Fruit fly (Drosophila melanogaster) whole organism, embryonic: ENCODE measurements around the gene msn.

ENCODE experiments used
- ATbp ChIP-seq: fragments of 200-800 bp; sonication (Bioruptor generic); optimal IDR thresholded peaks from 2 replicates; lab custom pipeline; 2017; ENCODE audit warnings: missing biosample characterization, mild to moderate bottlenecking, missing genetic modification characterization, missing genetic modification reagents
- Aef1 ChIP-seq: fragments of 200-800 bp; sonication (Bioruptor generic); IDR thresholded peaks from 3 replicates; pipeline ENCODE4 v1.3.6; 2022; ENCODE audit warnings: missing biosample characterization, missing genetic modification characterization
- BEAF-32 ChIP-seq: fragments of 200-800 bp; sonication (Bioruptor generic); optimal IDR thresholded peaks from 3 replicates; lab custom pipeline; 2017; ENCODE audit warnings: missing biosample characterization, missing genetic modification characterization, mild to moderate bottlenecking, moderate library complexity, missing genetic modification reagents
- CG12155 ChIP-seq: fragments of 200-800 bp; sonication (Bioruptor generic); optimal IDR thresholded peaks from 3 replicates; lab custom pipeline; 2016; ENCODE audit warnings: missing biosample characterization, missing genetic modification characterization
- CG12391 ChIP-seq: fragments of 200-800 bp; sonication (Bioruptor generic); optimal IDR thresholded peaks from 3 replicates; lab custom pipeline; 2018; ENCODE audit warnings: missing biosample characterization, mild to moderate bottlenecking, missing genetic modification characterization, moderate library complexity
- CG16815 ChIP-seq: fragments of 200-800 bp; sonication (Bioruptor generic); optimal IDR thresholded peaks from 3 replicates; lab custom pipeline; 2017; ENCODE audit warnings: missing biosample characterization, mild to moderate bottlenecking, missing genetic modification characterization
- CG17359 ChIP-seq: fragments of 200-800 bp; sonication (Bioruptor generic); optimal IDR thresholded peaks from 3 replicates; lab custom pipeline; 2018; ENCODE audit warnings: missing biosample characterization, mild to moderate bottlenecking, missing genetic modification characterization, moderate library complexity
- CG17385 ChIP-seq: fragments of 200-800 bp; sonication (Bioruptor generic); optimal IDR thresholded peaks from 3 replicates; lab custom pipeline; 2018; ENCODE audit warnings: missing biosample characterization, mild to moderate bottlenecking, missing genetic modification characterization
- CG17612 ChIP-seq: fragments of 200-800 bp; sonication (Bioruptor generic); IDR thresholded peaks from 2 replicates; pipeline ENCODE4 v1.3.6; 2022; ENCODE audit warnings: missing biosample characterization, missing genetic modification characterization
- CG18476 ChIP-seq: fragments of 200-800 bp; sonication (Bioruptor generic); optimal IDR thresholded peaks from 2 replicates; lab custom pipeline; 2016; ENCODE audit warnings: missing biosample characterization, mild to moderate bottlenecking, missing genetic modification characterization
- CG2712 ChIP-seq: fragments of 200-800 bp; optimal IDR thresholded peaks from 3 replicates; lab custom pipeline; 2019; ENCODE audit warnings: missing biosample characterization, mild to moderate bottlenecking, missing genetic modification characterization, moderate library complexity
- CG2875 ChIP-seq: fragments of 200-800 bp; sonication (Bioruptor generic); optimal IDR thresholded peaks from 2 replicates; lab custom pipeline; 2017; ENCODE audit warnings: missing biosample characterization, mild to moderate bottlenecking, missing genetic modification characterization, missing genetic modification reagents
- CG30020 ChIP-seq: fragments of 200-800 bp; optimal IDR thresholded peaks from 2 replicates; lab custom pipeline; 2019; ENCODE audit warnings: missing biosample characterization, mild to moderate bottlenecking, missing genetic modification characterization, moderate library complexity
- CG30403 ChIP-seq: fragments of 200-800 bp; sonication (Bioruptor generic); optimal IDR thresholded peaks from 3 replicates; lab custom pipeline; 2016; ENCODE audit warnings: missing biosample characterization, missing genetic modification characterization
- CG3163 ChIP-seq: fragments of 200-800 bp; sonication (Bioruptor generic); optimal IDR thresholded peaks from 3 replicates; lab custom pipeline; 2016; ENCODE audit warnings: missing biosample characterization, missing genetic modification characterization
- CG3838 ChIP-seq: fragments of 200-800 bp; sonication (Bioruptor generic); optimal IDR thresholded peaks from 3 replicates; lab custom pipeline; 2016; ENCODE audit warnings: missing biosample characterization, missing genetic modification characterization
- CG5953 ChIP-seq: fragments of 200-800 bp; sonication (Bioruptor generic); IDR thresholded peaks from 2 replicates; pipeline ENCODE4 v1.3.6; 2022; ENCODE audit warnings: missing biosample characterization, missing genetic modification characterization
- CG6254 ChIP-seq: fragments of 200-800 bp; sonication (Bioruptor generic); optimal IDR thresholded peaks from 3 replicates; lab custom pipeline; 2017; ENCODE audit warnings: mild to moderate bottlenecking, missing biosample characterization, missing genetic modification reagents, missing genetic modification characterization
- CG7839 ChIP-seq: fragments of 200-800 bp; sonication (Bioruptor generic); optimal IDR thresholded peaks from 3 replicates; lab custom pipeline; 2018; ENCODE audit warnings: missing biosample characterization, mild to moderate bottlenecking, missing genetic modification characterization, moderate library complexity
- CG7987 ChIP-seq: fragments of 200-800 bp; sonication (Bioruptor generic); optimal IDR thresholded peaks from 2 replicates; lab custom pipeline; 2018; ENCODE audit warnings: missing biosample characterization, mild to moderate bottlenecking, missing genetic modification characterization, moderate library complexity
- CG8089 ChIP-seq: fragments of 200-800 bp; sonication (Bioruptor generic); optimal IDR thresholded peaks from 3 replicates; lab custom pipeline; 2016; ENCODE audit warnings: missing biosample characterization, missing genetic modification characterization
- CG9609 ChIP-seq: fragments of 200-800 bp; sonication (Bioruptor generic); optimal IDR thresholded peaks from 3 replicates; lab custom pipeline; 2016; ENCODE audit warnings: missing biosample characterization, missing genetic modification characterization
- CTCF ChIP-seq: fragments of 200-800 bp; sonication (Bioruptor generic); optimal IDR thresholded peaks from 2 replicates; lab custom pipeline; 2017; ENCODE audit warnings: missing biosample characterization, mild to moderate bottlenecking, missing genetic modification characterization, moderate library complexity
- Dip2 ChIP-seq: fragments of 200-800 bp; sonication (Bioruptor generic); IDR thresholded peaks from 2 replicates; pipeline ENCODE4 v1.3.6; 2022; ENCODE audit warnings: missing biosample characterization, missing genetic modification characterization
- Dp ChIP-seq: fragments of 200-800 bp; sonication (Bioruptor generic); optimal IDR thresholded peaks from 2 replicates; lab custom pipeline; 2018; ENCODE audit warnings: missing biosample characterization, mild to moderate bottlenecking, missing genetic modification characterization, moderate library complexity
- Hand ChIP-seq: fragments of 200-800 bp; sonication (Bioruptor generic); optimal IDR thresholded peaks from 2 replicates; lab custom pipeline; 2017; ENCODE audit warnings: mild to moderate bottlenecking, missing biosample characterization, missing genetic modification reagents, missing genetic modification characterization
- Hmx ChIP-seq: fragments of 200-800 bp; sonication (Bioruptor generic); optimal IDR thresholded peaks from 2 replicates; lab custom pipeline; 2016; ENCODE audit warnings: missing biosample characterization, missing genetic modification characterization
- Jarid2 ChIP-seq: fragments of 200-800 bp; sonication (Bioruptor generic); optimal IDR thresholded peaks from 3 replicates; lab custom pipeline; 2017; ENCODE audit warnings: mild to moderate bottlenecking, missing biosample characterization, missing genetic modification reagents, missing genetic modification characterization
- Max ChIP-seq: fragments of 200-800 bp; sonication (Bioruptor generic); optimal IDR thresholded peaks from 2 replicates; lab custom pipeline; 2016; ENCODE audit warnings: missing biosample characterization, mild to moderate bottlenecking, missing genetic modification characterization
- NC2β ChIP-seq: fragments of 200-800 bp; sonication (Bioruptor generic); optimal IDR thresholded peaks from 2 replicates; lab custom pipeline; 2016; ENCODE audit warnings: missing biosample characterization, missing genetic modification characterization
- Optix ChIP-seq: fragments of 200-800 bp; sonication (Bioruptor generic); IDR thresholded peaks from 3 replicates; pipeline ENCODE4 v1.3.6; 2022; ENCODE audit warnings: missing biosample characterization, missing genetic modification characterization
- Scr ChIP-seq: fragments of 200-800 bp; sonication (Bioruptor generic); IDR thresholded peaks from 2 replicates; pipeline ENCODE4 v1.3.6; 2022; ENCODE audit warnings: missing biosample characterization, missing genetic modification characterization; ENCODE audit not compliant: partially characterized antibody
- Side ChIP-seq: fragments of 200-800 bp; sonication (Bioruptor generic); optimal IDR thresholded peaks from 2 replicates; lab custom pipeline; 2016; ENCODE audit warnings: missing biosample characterization, missing genetic modification characterization
- Sox102F ChIP-seq: fragments of 200-800 bp; sonication (Bioruptor generic); optimal IDR thresholded peaks from 2 replicates; lab custom pipeline; 2018; ENCODE audit warnings: missing biosample characterization, mild to moderate bottlenecking, missing genetic modification characterization, moderate library complexity
- al ChIP-seq: fragments of 200-800 bp; sonication (Bioruptor generic); IDR thresholded peaks from 2 replicates; pipeline ENCODE4 v1.3.6; 2022; ENCODE audit warnings: missing biosample characterization, missing genetic modification characterization
- ato ChIP-seq: fragments of 200-800 bp; sonication (Bioruptor generic); IDR thresholded peaks from 2 replicates; pipeline ENCODE4 v1.3.6; 2022; ENCODE audit warnings: missing biosample characterization, missing genetic modification characterization; ENCODE audit not compliant: partially characterized antibody
- dimm ChIP-seq: fragments of 200-800 bp; sonication (Bioruptor generic); IDR thresholded peaks from 2 replicates; pipeline ENCODE4 v1.3.6; 2022; ENCODE audit warnings: missing biosample characterization, missing genetic modification characterization
- gsb-n ChIP-seq: fragments of 200-800 bp; sonication (Bioruptor generic); optimal IDR thresholded peaks from 3 replicates; lab custom pipeline; 2018; ENCODE audit warnings: missing biosample characterization, mild to moderate bottlenecking, missing genetic modification characterization
- kah ChIP-seq: fragments of 200-800 bp; sonication (Bioruptor generic); optimal IDR thresholded peaks from 2 replicates; lab custom pipeline; 2018; ENCODE audit warnings: missing biosample characterization, mild to moderate bottlenecking, missing genetic modification characterization
- lov ChIP-seq, 2 experiments: fragments of 200-800 bp in 1 of 2; fragments of >200 bp in 1 of 2; sonication (Bioruptor generic) in 1 of 2; IDR thresholded peaks in 1 of 2; optimal IDR thresholded peaks in 1 of 2; 2 replicates in 1 of 2; 3 replicates in 1 of 2; pipeline versions ENCODE4 v1.3.6 to Lab custom; 2017 to 2022; ENCODE audit warnings: missing biosample characterization in 1 of 2, missing genetic modification characterization in 1 of 2
- mam ChIP-seq: fragments of 200-800 bp; sonication (Bioruptor generic); optimal IDR thresholded peaks from 3 replicates; lab custom pipeline; 2016; ENCODE audit warnings: missing biosample characterization, missing genetic modification characterization
- nau ChIP-seq: fragments of 200-800 bp; sonication (Bioruptor generic); optimal IDR thresholded peaks from 3 replicates; lab custom pipeline; 2017; ENCODE audit warnings: missing biosample characterization, mild to moderate bottlenecking, missing genetic modification characterization, missing genetic modification reagents
- ranshi ChIP-seq: fragments of 200-800 bp; sonication (Bioruptor generic); IDR thresholded peaks from 2 replicates; pipeline ENCODE4 v1.3.6; 2022; ENCODE audit warnings: missing biosample characterization, missing genetic modification characterization
- row ChIP-seq: fragments of 200-800 bp; sonication (Bioruptor generic); IDR thresholded peaks from 3 replicates; pipeline ENCODE4 v1.3.6; 2022; ENCODE audit warnings: missing biosample characterization, missing genetic modification characterization
- run ChIP-seq: fragments of 200-800 bp; sonication (Bioruptor generic); optimal IDR thresholded peaks from 3 replicates; lab custom pipeline; 2018; ENCODE audit warnings: missing biosample characterization, mild to moderate bottlenecking, missing genetic modification characterization
- slp2 ChIP-seq: fragments of 200-800 bp; sonication (Bioruptor generic); optimal IDR thresholded peaks from 2 replicates; lab custom pipeline; 2016; ENCODE audit warnings: missing biosample characterization, missing genetic modification characterization
- ttk ChIP-seq: fragments of 200-800 bp; sonication (Bioruptor generic); IDR thresholded peaks from 2 replicates; pipeline ENCODE4 v2.1.2; 2022; ENCODE audit warnings: missing biosample characterization, missing genetic modification characterization
- yki ChIP-seq: fragments of >200 bp; optimal IDR thresholded peaks from 3 replicates; lab custom pipeline; 2018

The msn gene

DNA sequence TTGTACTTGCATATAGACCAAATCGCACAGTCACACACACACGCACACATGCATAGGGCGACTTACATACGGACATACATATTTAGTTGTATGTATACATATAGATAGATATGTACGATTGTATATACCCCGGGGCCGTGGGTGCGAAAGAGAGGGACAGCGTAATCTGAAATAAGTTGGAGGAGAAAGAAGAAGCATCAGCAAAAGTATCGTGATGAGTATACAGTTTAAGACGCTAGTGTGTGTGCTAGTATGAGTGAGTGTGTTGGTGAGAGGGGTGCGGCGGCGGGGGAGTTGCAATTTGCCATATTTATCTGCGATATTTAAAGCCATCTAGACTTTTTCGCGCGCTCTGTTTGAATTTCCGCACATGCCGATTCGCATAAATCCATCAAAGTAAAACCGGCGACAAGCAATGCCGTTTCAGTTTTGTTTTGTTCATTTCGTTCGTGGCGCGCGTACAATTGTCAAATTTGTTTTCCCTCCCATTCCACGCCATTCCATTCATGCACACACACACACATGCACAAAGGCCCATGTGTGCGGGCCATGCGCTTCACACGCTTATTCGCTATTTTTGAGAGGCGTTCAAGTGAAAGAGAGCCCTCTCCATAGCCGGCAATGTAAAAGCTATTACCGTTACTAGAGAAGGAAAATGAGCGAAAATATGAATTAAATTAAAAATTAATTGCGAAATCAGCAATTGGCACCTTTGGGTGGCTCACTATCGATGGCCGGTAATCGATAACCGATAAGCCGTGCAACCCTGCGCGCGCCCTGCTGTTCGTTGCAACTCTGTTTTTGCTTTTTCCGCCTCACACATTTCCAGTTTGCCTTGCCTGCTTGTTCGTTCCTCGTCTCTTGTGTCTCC is 48.8 kb upstream of the msn start (continued):
- TF ChIP-seq Hand: peak; percentile 87
- TF ChIP-seq Dp (GFP tag; lab: Kevin White, UChicago): peak; percentile 68
- TF ChIP-seq Max (GFP tag; lab: Kevin White, UChicago): peak; percentile 84
- no peak for TF ChIP-seq Hmx (GFP tag; lab: Kevin White, UChicago)
- TF ChIP-seq NC2β: peak; percentile 88
- TF ChIP-seq CG7839: peak; percentile 70
- TF ChIP-seq ranshi: peak; percentile 76
- peak; percentile 79 for TF ChIP-seq CG8089 (GFP tag; lab: Kevin White, UChicago)
- peak; percentile 63; the same call in 1 of the 2 replicates for TF ChIP-seq CG5953 (GFP tag; lab: Robert Waterston, UW)
- peak; percentile 68 for TF ChIP-seq CG9609 (GFP tag; lab: Kevin White, UChicago)
- peak; percentile 62; the same call in 1 of the 2 replicates for TF ChIP-seq al (GFP tag; lab: Robert Waterston, UW)
- TF ChIP-seq run: peak; percentile 52
- peak; percentile 11 for TF ChIP-seq Sox102F
- peak; percentile 59 for TF ChIP-seq Jarid2 (GFP tag; lab: Kevin White, UChicago)
- TF ChIP-seq CG18476 (GFP tag; lab: Kevin White, UChicago): peak; percentile 61
- TF ChIP-seq Aef1: 0 out of 3 replicates have a peak, but pooled peaks have one; percentile 9
- peak; percentile 66 for TF ChIP-seq mam
- peak; percentile 78 for TF ChIP-seq Scr (GFP tag; lab: Robert Waterston, UW)
- TF ChIP-seq yki (lab: Kevin White, UChicago): no peak
- 0 out of 2 replicates have a peak, but pooled peaks have one; percentile 48 for TF ChIP-seq CG17612 (GFP tag; lab: Robert Waterston, UW)
- peak; percentile 74 for TF ChIP-seq CG17359
- no peak for TF ChIP-seq kah
- peak; percentile 78 for TF ChIP-seq BEAF-32 (GFP tag; lab: Kevin White, UChicago)
- peak; percentile 67 for TF ChIP-seq slp2
- TF ChIP-seq CG17385 (GFP tag; lab: Kevin White, UChicago): peak; percentile 94
- TF ChIP-seq ATbp (GFP tag; lab: Kevin White, UChicago): peak; percentile 76
- TF ChIP-seq CG2712: peak; percentile 64
- peak; percentile 82 for TF ChIP-seq ato (GFP tag; lab: Robert Waterston, UW)
- TF ChIP-seq CG3163 (GFP tag; lab: Kevin White, UChicago): peak; percentile 61
- peak; percentile 71 for TF ChIP-seq gsb-n
- no peak for TF ChIP-seq lov (optimal IDR thresholded peaks at IDR 0.05; lab: Kevin White, UChicago)
- TF ChIP-seq lov (GFP tag; IDR thresholded peaks at IDR 0.05; lab: Robert Waterston, UW): peak; percentile 93
- peak; percentile 77 for TF ChIP-seq CG12391
- TF ChIP-seq CG12155 (GFP tag; lab: Kevin White, UChicago): peak; percentile 63
- peak; percentile 86 for TF ChIP-seq nau (GFP tag; lab: Kevin White, UChicago)
- TF ChIP-seq CG7987 (GFP tag; lab: Kevin White, UChicago): peak; percentile 91
- peak; percentile 73 for TF ChIP-seq CG30403 (GFP tag; lab: Kevin White, UChicago)
- no peak for TF ChIP-seq CG16815 (GFP tag; lab: Kevin White, UChicago)
- TF ChIP-seq ttk (GFP tag; lab: Robert Waterston, UW): peak; percentile 80
- peak; percentile 64 for TF ChIP-seq CTCF
- peak; percentile 67; the same call in 2 of the 3 replicates for TF ChIP-seq Optix (GFP tag; lab: Robert Waterston, UW)
- TF ChIP-seq CG2875 (GFP tag; lab: Kevin White, UChicago): peak; percentile 80
- TF ChIP-seq CG30020 (tag; lab: Kevin White, UChicago): peak; percentile 61
- TF ChIP-seq Dip2: no peak
- TF ChIP-seq row: peak; percentile 61
- TF ChIP-seq Side: peak; percentile 83
- peak; percentile 46 for TF ChIP-seq CG3838 (GFP tag; lab: Kevin White, UChicago)
- no peak for TF ChIP-seq dimm (GFP tag; lab: Robert Waterston, UW)
- TF ChIP-seq CG6254 (GFP tag; lab: Kevin White, UChicago): peak; percentile 69
